Fruit fly (Drosophila melanogaster) whole organism, embryonic: Measurements from ENCODE around the gene CG32260.

Experiments used
- Atf-2 ChIP-seq: fragments of 200-800 bp; sonication (Bioruptor generic); optimal IDR thresholded peaks from 2 replicates; lab custom pipeline; 2016; ENCODE audit warnings: missing biosample characterization, missing genetic modification characterization
- C15 ChIP-seq: fragments of 200-800 bp; sonication (Bioruptor generic); IDR thresholded peaks from 3 replicates; pipeline ENCODE4 v1.3.6; 2022; ENCODE audit warnings: missing biosample characterization, missing genetic modification characterization
- CG2202 ChIP-seq: fragments of 200-800 bp; sonication (Bioruptor generic); optimal IDR thresholded peaks from 2 replicates; lab custom pipeline; 2018; ENCODE audit warnings: missing biosample characterization, mild to moderate bottlenecking, missing genetic modification characterization
- CG4707 ChIP-seq: fragments of 200-800 bp; sonication (Bioruptor generic); optimal IDR thresholded peaks from 2 replicates; lab custom pipeline; 2018; ENCODE audit warnings: missing biosample characterization, mild to moderate bottlenecking, missing genetic modification characterization, moderate library complexity
- CG7745 ChIP-seq: fragments of 200-800 bp; sonication (Bioruptor generic); optimal IDR thresholded peaks from 2 replicates; lab custom pipeline; 2018; ENCODE audit warnings: missing biosample characterization, mild to moderate bottlenecking, missing genetic modification characterization, moderate library complexity
- Elba2 ChIP-seq: fragments of 200-800 bp; sonication (Bioruptor generic); optimal IDR thresholded peaks from 3 replicates; lab custom pipeline; 2016; ENCODE audit warnings: missing biosample characterization, missing genetic modification characterization
- Hand ChIP-seq: fragments of 200-800 bp; sonication (Bioruptor generic); optimal IDR thresholded peaks from 2 replicates; lab custom pipeline; 2017; ENCODE audit warnings: mild to moderate bottlenecking, missing biosample characterization, missing genetic modification reagents, missing genetic modification characterization
- Hsf ChIP-seq: fragments of 200-800 bp; sonication (Bioruptor generic); optimal IDR thresholded peaks from 3 replicates; lab custom pipeline; 2016; ENCODE audit warnings: missing biosample characterization, missing genetic modification characterization
- knrl ChIP-seq: fragments of 200-800 bp; sonication (Bioruptor generic); IDR thresholded peaks from 3 replicates; pipeline ENCODE4 v1.3.6; 2022; ENCODE audit warnings: missing biosample characterization, missing genetic modification characterization; ENCODE audit not compliant: partially characterized antibody
- odd ChIP-seq: fragments of 200-800 bp; sonication (Bioruptor generic); optimal IDR thresholded peaks from 2 replicates; lab custom pipeline; 2017; ENCODE audit warnings: missing biosample characterization, mild to moderate bottlenecking, missing genetic modification characterization
- otp ChIP-seq: fragments of 200-800 bp; sonication (Bioruptor generic); IDR thresholded peaks from 3 replicates; pipeline ENCODE4, ENCODE4 v1.3.6; 2022; ENCODE audit warnings: missing biosample characterization, missing genetic modification characterization
- pum ChIP-seq: fragments of 200-800 bp; sonication (Bioruptor generic); optimal IDR thresholded peaks from 2 replicates; lab custom pipeline; 2016; ENCODE audit warnings: missing biosample characterization, missing genetic modification characterization
- salm ChIP-seq: fragments of 200-800 bp; sonication (Bioruptor generic); optimal IDR thresholded peaks from 2 replicates; lab custom pipeline; 2018; ENCODE audit warnings: missing biosample characterization, mild to moderate bottlenecking, missing genetic modification characterization
- sqz ChIP-seq: fragments of 200-800 bp; sonication (Bioruptor generic); optimal IDR thresholded peaks from 3 replicates; lab custom pipeline; 2018; ENCODE audit warnings: missing biosample characterization, mild to moderate bottlenecking, missing genetic modification characterization

dm6 chr3L:4158361-4158760 is 16.2 kb downstream of the CG32260 start:
- TF ChIP-seq knrl (GFP tag; lab: Robert Waterston, UW) (no peak), Elba2 (peak; percentile 42), pum (no peak), CG2202 (tag; lab: Kevin White, UChicago) (peak; percentile 12), Hand (GFP tag; lab: Kevin White, UChicago) (no peak), otp (GFP tag; lab: Robert Waterston, UW) (no peak), salm (tag; lab: Kevin White, UChicago) (no peak), sqz (no peak), Atf-2 (no peak), CG7745 (tag; lab: Kevin White, UChicago) (no peak), C15 (GFP tag; lab: Robert Waterston, UW) (no peak), Hsf (no peak), odd (GFP tag; lab: Kevin White, UChicago) (no peak), CG4707 (no peak)
